Worm (Caenorhabditis elegans): ENCODE results near the gene R07E3.4.

R07E3.4 gene

DNA sequence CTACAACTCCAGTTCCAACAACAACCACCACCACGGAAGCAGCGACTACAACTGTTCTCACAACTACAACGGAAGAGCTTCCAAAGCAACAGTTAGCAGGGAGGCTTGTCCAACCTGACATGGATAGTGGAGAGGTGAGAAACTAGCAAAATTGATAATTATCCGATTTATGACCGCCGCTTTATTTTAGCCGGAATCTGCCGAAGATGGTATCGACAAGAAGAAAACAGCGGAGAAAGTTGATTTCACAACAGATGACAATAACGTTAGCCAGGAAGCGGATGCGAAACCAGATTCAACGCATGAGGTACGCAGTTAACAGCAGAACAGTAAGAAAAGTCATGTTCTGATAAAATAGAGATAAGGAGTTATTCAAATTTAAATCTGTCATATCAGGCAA is 14.7 kb downstream of the R07E3.4 start:
- no peak for TF ChIP-seq C17E4.6 (GFP tag; IDR thresholded peaks at IDR 0.05)
- TF ChIP-seq mel-28 (tag; optimal IDR thresholded peaks at IDR 0.05; ENCODE audit: borderline replicate concordance) = no peak
- no peak for TF ChIP-seq ZK185.1 (tag; optimal IDR thresholded peaks at IDR 0.05; ENCODE audit: poor library complexity, severe bottlenecking)
- no peak for TF ChIP-seq madf-10 (tag; optimal IDR thresholded peaks at IDR 0.05)
- TF ChIP-seq F23B12.7 (tag; optimal IDR thresholded peaks at IDR 0.05; ENCODE audit: insufficient read depth) = no peak
- TF ChIP-seq F22D6.2 (tag; optimal IDR thresholded peaks at IDR 0.05) = no peak
- TF ChIP-seq sea-2 (GFP tag; IDR thresholded peaks at IDR 0.05) = no peak
- no peak for TF ChIP-seq cebp-2 (GFP tag; IDR thresholded peaks at IDR 0.05)
- no peak for TF ChIP-seq zim-3 (tag; optimal IDR thresholded peaks at IDR 0.05)

ce11 chrX:10317565-10317964 is 15.6 kb downstream of the R07E3.4 start, which contains the start of gene R07E3.6:
R07E3.6 (plus strand) TSS chrX:10317722.
- no peak for TF ChIP-seq K11D2.4 (GFP tag; IDR thresholded peaks at IDR 0.05)
- TF ChIP-seq dpl-1 (GFP tag; optimal IDR thresholded peaks at IDR 0.05) = no peak
- no peak for TF ChIP-seq lin-54 (GFP tag; optimal IDR thresholded peaks at IDR 0.05)
- TF ChIP-seq nhr-80 (tag; optimal IDR thresholded peaks at IDR 0.05) = no peak
- no peak for TF ChIP-seq D2030.7 (GFP tag; IDR thresholded peaks at IDR 0.05)
- TF ChIP-seq lsl-1 (GFP tag; optimal IDR thresholded peaks at IDR 0.05) = no peak
- TF ChIP-seq nhr-179 (tag; optimal IDR thresholded peaks at IDR 0.05) = no peak
- TF ChIP-seq tbx-9 (tag; optimal IDR thresholded peaks at IDR 0.05; ENCODE audit: borderline replicate concordance) = no peak
- no peak for TF ChIP-seq B0019.2 (GFP tag; conservative IDR thresholded peaks at IDR 0.05)
- TF ChIP-seq rec-8 (tag; optimal IDR thresholded peaks at IDR 0.05) = no peak
- TF ChIP-seq bed-1 (GFP tag; IDR thresholded peaks at IDR 0.05) = no peak
- no peak for TF ChIP-seq T26A5.8 (tag; optimal IDR thresholded peaks at IDR 0.05)
- no peak for TF ChIP-seq sptf-2 (GFP tag; optimal IDR thresholded peaks at IDR 0.05)

DNA sequence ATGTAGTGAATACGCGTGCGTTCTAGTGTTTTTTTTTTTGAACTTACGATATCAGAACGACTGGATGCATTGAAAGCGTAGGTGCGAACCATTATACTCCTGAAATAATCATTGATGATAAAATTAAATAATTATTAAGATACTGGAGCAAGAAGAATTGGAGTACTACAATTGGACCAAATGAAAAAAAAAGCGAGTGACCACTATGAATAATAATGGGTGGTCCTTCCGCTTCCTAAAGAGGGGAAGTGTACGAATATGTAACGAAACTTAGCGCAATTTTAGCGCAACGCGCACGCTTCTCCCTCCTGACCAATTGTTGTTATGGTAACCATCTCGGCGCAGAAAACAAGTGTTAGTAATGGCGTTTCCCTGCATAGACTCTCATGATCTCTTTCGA is 17.2 kb downstream of the R07E3.4 start, which contains the start of gene F41E7.9:
TSS of gene F41E7.9 (minus strand) at position 101 of the 400 bp plus-strand sequence.
- TF ChIP-seq repo-1 (tag; optimal IDR thresholded peaks at IDR 0.05) = no peak
- TF ChIP-seq attf-6 (GFP tag; IDR thresholded peaks at IDR 0.05) = no peak
- TF ChIP-seq T07F8.4 (tag; optimal IDR thresholded peaks at IDR 0.05) = no peak
- TF ChIP-seq rec-8 (tag; optimal IDR thresholded peaks at IDR 0.05) = no peak
- no peak for TF ChIP-seq ceh-27 (GFP tag; optimal IDR thresholded peaks at IDR 0.05)
- no peak for TF ChIP-seq ccch-3 (GFP tag; optimal IDR thresholded peaks at IDR 0.05)
- TF ChIP-seq cebp-2 (GFP tag; IDR thresholded peaks at IDR 0.05) = no peak
- no peak for TF ChIP-seq zfh-2 (GFP tag; conservative IDR thresholded peaks at IDR 0.05)
- TF ChIP-seq gei-17 (GFP tag; optimal IDR thresholded peaks at IDR 0.05) = no peak
- TF ChIP-seq ets-4 (GFP tag; optimal IDR thresholded peaks at IDR 0.05) = no peak
- TF ChIP-seq hmg-20 (GFP tag; IDR thresholded peaks at IDR 0.05) = no peak
- TF ChIP-seq Y67H2A.10 (GFP tag; conservative IDR thresholded peaks at IDR 0.05) = no peak
- TF ChIP-seq snpc-1.3 (tag; optimal IDR thresholded peaks at IDR 0.05; ENCODE audit: insufficient read depth) = no peak
- no peak for TF ChIP-seq mxl-1 (tag; optimal IDR thresholded peaks at IDR 0.05)
- TF ChIP-seq pha-4 (tag; optimal IDR thresholded peaks at IDR 0.05) = no peak

DNA sequence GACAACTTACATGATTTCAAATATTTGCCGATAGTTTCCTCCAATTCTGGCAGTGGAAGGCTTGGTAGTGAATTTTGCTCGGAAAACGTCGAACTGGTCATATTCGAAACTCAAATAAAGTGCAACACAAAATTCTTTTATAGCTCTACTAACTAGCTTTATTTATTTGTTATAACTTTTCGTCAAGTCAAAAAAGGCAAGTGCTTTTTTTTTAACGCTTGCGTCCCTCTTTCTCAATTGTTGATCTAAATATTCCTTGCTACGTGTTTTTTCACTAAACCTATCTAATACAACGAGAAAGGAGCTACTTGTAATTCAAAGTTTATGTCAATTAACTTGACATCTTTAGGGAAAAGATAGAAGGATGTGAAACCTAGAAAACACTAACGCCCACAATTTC is 22.8 kb downstream of the R07E3.4 start, which contains the start of gene F41E7.6:
TSS of gene F41E7.6 (minus strand) at position 101 of the 400 bp plus-strand sequence.
- TF ChIP-seq hmg-20 (GFP tag; IDR thresholded peaks at IDR 0.05) = no peak
- no peak for TF ChIP-seq Y56A3A.18 (GFP tag; IDR thresholded peaks at IDR 0.05)
- TF ChIP-seq lag-1 (GFP tag; IDR thresholded peaks at IDR 0.05) = no peak
- no peak for TF ChIP-seq madf-8 (GFP tag; conservative IDR thresholded peaks at IDR 0.05)
- TF ChIP-seq sdz-38 (tag; optimal IDR thresholded peaks at IDR 0.05) = no peak
- no peak for TF ChIP-seq F37B4.10 (GFP tag; IDR thresholded peaks at IDR 0.05)
- TF ChIP-seq unc-62 (GFP tag; optimal IDR thresholded peaks at IDR 0.05) = no peak
- TF ChIP-seq aptf-3 (GFP tag; IDR thresholded peaks at IDR 0.05) = no peak
- no peak for TF ChIP-seq attf-6 (GFP tag; IDR thresholded peaks at IDR 0.05)
- TF ChIP-seq F10E7.11 (tag; optimal IDR thresholded peaks at IDR 0.05) = no peak
- TF ChIP-seq fkh-3 (tag; optimal IDR thresholded peaks at IDR 0.05) = no peak

All from whole organism, young adult.